Worm (Caenorhabditis elegans): Measurements from ENCODE around the gene melo-3.

ce11 chrV:15020229-15020628, 16.4 kb downstream of the melo-3 start, which contains the start of gene F14H8.2:
- TF ChIP-seq him-1 (tag; optimal IDR thresholded peaks at IDR 0.05) (no peak), W03F9.2 (tag; optimal IDR thresholded peaks at IDR 0.05) (no peak), dao-5 (tag; optimal IDR thresholded peaks at IDR 0.05) (no peak)
